Worm (Caenorhabditis elegans) whole organism, young adult: ENCODE data around the gene F21C10.4.

Experiments used
- B0261.1 ChIP-seq: sonication (generic microtip); optimal IDR thresholded peaks from 2 replicates; lab custom pipeline; 2016; ENCODE audit warnings: mild to moderate bottlenecking, missing genetic modification characterization, moderate library complexity, missing compliant biosample characterization
- D2030.7 ChIP-seq: fragments of 200-800 bp; sonication (Bioruptor generic); IDR thresholded peaks from 2 replicates; pipeline ENCODE4 v1.3.6; 2022; ENCODE audit warnings: missing genetic modification reagents, missing genetic modification characterization, missing compliant biosample characterization
- F39B2.1 ChIP-seq: fragments of 200-800 bp; sonication (Bioruptor generic); IDR thresholded peaks from 2 replicates; pipeline ENCODE4 v1.3.6; 2022; ENCODE audit warnings: missing genetic modification reagents, missing genetic modification characterization, missing compliant biosample characterization
- F57A8.1 ChIP-seq: fragments of 200-800 bp; sonication (Bioruptor generic); optimal IDR thresholded peaks from 2 replicates; lab custom pipeline; 2018; ENCODE audit warnings: mild to moderate bottlenecking, missing genetic modification characterization, moderate library complexity, missing compliant biosample characterization
- Y56A3A.18 ChIP-seq: fragments of 200-800 bp; sonication (Bioruptor generic); IDR thresholded peaks from 2 replicates; pipeline ENCODE4 v1.3.6; 2022; ENCODE audit warnings: missing genetic modification reagents, missing genetic modification characterization, missing compliant biosample characterization
- Y95B8A.8 ChIP-seq: fragments of 200-800 bp; sonication (Bioruptor generic); IDR thresholded peaks from 2 replicates; pipeline ENCODE4 v1.3.6; 2022; ENCODE audit warnings: missing genetic modification reagents, missing genetic modification characterization, missing compliant biosample characterization
- ZK185.1 ChIP-seq: sonication (generic microtip); optimal IDR thresholded peaks from 2 replicates; lab custom pipeline; 2016; ENCODE audit warnings: mild to moderate bottlenecking, missing genetic modification characterization, missing compliant biosample characterization; ENCODE audit not compliant: poor library complexity, severe bottlenecking
- akir-1 ChIP-seq: fragments of 200-800 bp; sonication (Bioruptor generic); optimal IDR thresholded peaks from 2 replicates; lab custom pipeline; 2018; ENCODE audit warnings: mild to moderate bottlenecking, missing genetic modification characterization, moderate library complexity, missing compliant biosample characterization
- ama-1 ChIP-seq, 3 experiments: fragments of 150-350 bp in 1 of 3; sonication (generic microtip) in 2 of 3; optimal IDR thresholded peaks; 2 replicates each; lab custom pipeline; 2014 to 2018; ENCODE audit warnings: missing biosample characterization in 2 of 3, missing genetic modification characterization in 2 of 3, missing genetic modification reagents in 2 of 3
- athp-1 ChIP-seq: sonication (generic microtip); optimal IDR thresholded peaks from 2 replicates; lab custom pipeline; 2017; ENCODE audit warnings: mild to moderate bottlenecking, missing genetic modification characterization, missing compliant biosample characterization
- cebp-1 ChIP-seq, 2 experiments: fragments of 200-800 bp in 1 of 2; sonication (Bioruptor generic) in 1 of 2; sonication (generic microtip) in 1 of 2; IDR thresholded peaks in 1 of 2; optimal IDR thresholded peaks in 1 of 2; 2 replicates each; pipeline versions ENCODE4 v1.3.6 to Lab custom; 2017 to 2022; ENCODE audit warnings: missing compliant biosample characterization in 2 of 2, missing genetic modification characterization in 2 of 2, mild to moderate bottlenecking in 1 of 2, missing genetic modification reagents in 1 of 2, moderate library complexity in 1 of 2
- cebp-2 ChIP-seq: fragments of 200-800 bp; sonication (Bioruptor generic); IDR thresholded peaks from 2 replicates; pipeline ENCODE4 v1.3.6; 2022; ENCODE audit warnings: missing genetic modification characterization, missing compliant biosample characterization
- ceh-100 ChIP-seq: fragments of 200-800 bp; sonication (Bioruptor generic); IDR thresholded peaks from 2 replicates; pipeline ENCODE4 v1.3.6; 2022; ENCODE audit warnings: missing genetic modification reagents, missing genetic modification characterization, missing compliant biosample characterization
- ceh-27 ChIP-seq: fragments of 200-800 bp; sonication (Bioruptor generic); optimal IDR thresholded peaks from 2 replicates; lab custom pipeline; 2018; ENCODE audit warnings: mild to moderate bottlenecking, missing genetic modification characterization, moderate library complexity, missing compliant biosample characterization
- ceh-58 ChIP-seq: fragments of 200-800 bp; sonication (Bioruptor generic); IDR thresholded peaks from 2 replicates; pipeline ENCODE4 v1.3.6; 2022; ENCODE audit warnings: missing genetic modification characterization, missing compliant biosample characterization
- ceh-79 ChIP-seq: sonication (generic microtip); optimal IDR thresholded peaks from 2 replicates; lab custom pipeline; 2017; ENCODE audit warnings: mild to moderate bottlenecking, missing genetic modification characterization, missing compliant biosample characterization
- chd-7 ChIP-seq: sonication (generic microtip); optimal IDR thresholded peaks from 2 replicates; lab custom pipeline; 2016; ENCODE audit warnings: mild to moderate bottlenecking, missing genetic modification characterization, moderate library complexity, missing compliant biosample characterization
- efl-1 ChIP-seq: fragments of 150-350 bp; optimal IDR thresholded peaks from 2 replicates; lab custom pipeline; 2014; ENCODE audit warnings: missing biosample characterization, missing genetic modification reagents, missing genetic modification characterization
- egrh-3 ChIP-seq: fragments of 200-800 bp; sonication (Bioruptor generic); IDR thresholded peaks from 2 replicates; pipeline ENCODE4 v1.3.6; 2022; ENCODE audit warnings: missing genetic modification reagents, missing genetic modification characterization, missing compliant biosample characterization
- hmg-1.2 ChIP-seq: fragments of 200-800 bp; sonication (Bioruptor generic); IDR thresholded peaks from 2 replicates; pipeline ENCODE4 v1.3.6; 2022; ENCODE audit warnings: missing genetic modification reagents, missing genetic modification characterization, missing compliant biosample characterization
- let-526 ChIP-seq: fragments of 200-800 bp; sonication (Bioruptor generic); IDR thresholded peaks from 2 replicates; pipeline ENCODE4 v1.3.6; 2022; ENCODE audit warnings: missing genetic modification reagents, missing genetic modification characterization, missing compliant biosample characterization
- lin-40 ChIP-seq: sonication (generic microtip); optimal IDR thresholded peaks from 2 replicates; lab custom pipeline; 2016; ENCODE audit warnings: missing genetic modification characterization, mild to moderate bottlenecking, missing compliant biosample characterization, missing genotype, missing genetic modification reagents
- lsl-1 ChIP-seq: fragments of 200-800 bp; sonication (Bioruptor generic); optimal IDR thresholded peaks from 2 replicates; lab custom pipeline; 2018; ENCODE audit warnings: mild to moderate bottlenecking, missing genetic modification characterization, moderate library complexity, missing compliant biosample characterization
- madf-6 ChIP-seq: fragments of 200-800 bp; sonication (Bioruptor generic); IDR thresholded peaks from 2 replicates; pipeline ENCODE4 v1.3.6; 2022; ENCODE audit warnings: missing genetic modification reagents, missing genetic modification characterization, missing compliant biosample characterization
- nhr-179 ChIP-seq: sonication (generic microtip); optimal IDR thresholded peaks from 2 replicates; lab custom pipeline; 2016; ENCODE audit warnings: mild to moderate bottlenecking, missing genetic modification characterization, missing compliant biosample characterization
- nhr-27 ChIP-seq: fragments of 200-800 bp; sonication (Bioruptor generic); optimal IDR thresholded peaks from 2 replicates; lab custom pipeline; 2018; ENCODE audit warnings: mild to moderate bottlenecking, missing genetic modification characterization, moderate library complexity, missing compliant biosample characterization
- nhr-80 ChIP-seq: sonication (generic microtip); optimal IDR thresholded peaks from 2 replicates; lab custom pipeline; 2016; ENCODE audit warnings: missing genetic modification characterization, missing compliant biosample characterization
- pbrm-1 ChIP-seq: fragments of 200-800 bp; sonication (Bioruptor generic); IDR thresholded peaks from 2 replicates; pipeline ENCODE4 v1.3.6; 2022; ENCODE audit warnings: missing genetic modification reagents, missing genetic modification characterization, missing compliant biosample characterization
- pha-4 ChIP-seq: fragments of 150-350 bp; sonication (generic microtip); optimal IDR thresholded peaks from 2 replicates; lab custom pipeline; 2014; ENCODE audit warnings: missing biosample characterization, missing genetic modification reagents, missing genetic modification characterization
- rpc-1 ChIP-seq, 2 experiments: fragments of 150-350 bp in 1 of 2; sonication (generic microtip) in 1 of 2; optimal IDR thresholded peaks; 2 replicates each; lab custom pipeline; 2014 to 2018; ENCODE audit warnings: missing biosample characterization in 1 of 2, missing genetic modification characterization in 1 of 2, missing genetic modification reagents in 1 of 2, missing genotype in 1 of 2
- sea-2 ChIP-seq: fragments of 200-800 bp; sonication (Bioruptor generic); IDR thresholded peaks from 2 replicates; pipeline ENCODE4 v1.3.6; 2022; ENCODE audit warnings: missing genetic modification characterization, missing compliant biosample characterization
- zim-3 ChIP-seq: sonication (generic microtip); optimal IDR thresholded peaks from 2 replicates; lab custom pipeline; 2017; ENCODE audit warnings: mild to moderate bottlenecking, missing genetic modification characterization, moderate library complexity, missing compliant biosample characterization
- ztf-25 ChIP-seq: fragments of 200-800 bp; sonication (Bioruptor generic); IDR thresholded peaks from 2 replicates; pipeline ENCODE4 v1.3.6; 2022; ENCODE audit warnings: missing genetic modification reagents, missing genetic modification characterization, missing compliant biosample characterization
- ztf-28 ChIP-seq: fragments of 200-800 bp; sonication (Bioruptor generic); IDR thresholded peaks from 2 replicates; pipeline ENCODE4 v1.3.6; 2022; ENCODE audit warnings: missing genetic modification reagents, missing genetic modification characterization, missing compliant biosample characterization

The F21C10.4 gene

DNA sequence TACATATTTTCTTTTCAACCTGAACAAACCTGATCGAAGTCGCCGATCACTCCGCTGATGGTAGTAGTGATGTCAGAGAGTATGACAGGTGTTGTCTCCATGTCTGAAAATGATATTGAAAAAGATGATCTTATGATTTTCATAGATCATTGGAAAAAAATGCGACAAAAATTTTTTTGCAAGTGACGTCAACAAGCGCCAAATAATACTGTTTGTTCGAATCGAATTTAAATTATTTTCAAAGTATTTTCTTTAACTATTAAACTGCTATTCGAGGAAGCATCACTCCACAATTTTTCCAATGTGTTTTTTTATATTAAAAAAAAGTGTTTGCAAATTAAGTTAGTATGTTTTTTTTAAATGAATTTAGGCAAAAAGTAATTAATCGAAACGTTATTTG is 11.2 kb downstream of the F21C10.4 start, which contains the start of gene pitr-2:
pitr-2 (minus strand) TSS at position 101 of the 400 bp plus-strand sequence.
- TF ChIP-seq ceh-100 (no peak), hmg-1.2 (GFP tag; lab: Robert Waterston, UW) (no peak)

DNA sequence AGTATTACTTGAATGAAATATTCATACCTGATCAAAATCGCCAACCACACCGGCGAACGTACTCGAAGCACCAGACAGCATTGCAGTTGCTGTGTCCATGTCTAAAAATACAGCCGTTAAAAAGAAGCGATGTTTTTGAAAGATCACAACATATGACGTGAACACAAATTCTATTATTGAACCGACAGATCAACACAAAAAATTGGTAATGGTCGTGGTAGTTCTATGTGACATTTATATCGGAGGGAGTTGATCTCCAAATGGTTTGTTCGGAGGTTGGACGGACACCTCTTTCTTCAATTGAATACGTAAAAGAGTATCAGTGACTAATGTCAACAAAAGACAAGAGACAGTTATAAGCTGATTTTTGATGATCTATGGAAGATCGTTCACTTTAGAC is 14.9 kb downstream of the F21C10.4 start, which contains the start of gene pitr-3:
pitr-3 (minus strand) TSS at position 101 of the 400 bp plus-strand sequence.
- TF ChIP-seq efl-1 = no peak
- TF ChIP-seq madf-6 = no peak
- TF ChIP-seq D2030.7 (GFP tag; lab: Robert Waterston, UW) = no peak
- no peak for TF ChIP-seq let-526 (GFP tag; lab: Robert Waterston, UW)
- TF ChIP-seq sea-2 (GFP tag; lab: Robert Waterston, UW) = no peak
- no peak for TF ChIP-seq pbrm-1 (GFP tag; lab: Robert Waterston, UW)
- no peak for TF ChIP-seq ZK185.1 (tag; lab: Kevin White, UChicago)

DNA sequence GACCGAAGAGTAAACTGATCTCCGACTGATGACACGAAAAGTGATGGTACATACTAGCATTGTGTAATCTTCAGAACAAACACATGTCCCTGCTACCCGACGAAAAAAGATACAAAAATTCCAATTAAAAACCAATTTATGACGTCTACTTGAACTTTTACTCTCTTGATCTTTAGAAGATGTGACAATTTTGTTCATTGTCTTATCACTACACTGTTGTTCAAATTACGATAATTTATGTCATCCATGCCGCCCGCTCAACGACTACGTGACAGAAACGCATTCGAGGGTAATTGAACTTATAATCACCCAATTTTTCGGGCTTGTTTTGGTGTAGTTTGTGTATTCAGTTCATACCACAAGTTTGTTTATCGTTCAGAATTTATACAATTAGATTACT is 17.5 kb downstream of the F21C10.4 start:
- TF ChIP-seq nhr-27 (tag; lab: Kevin White, UChicago) = no peak
- TF ChIP-seq, all 124 proteins: peak for 0

DNA sequence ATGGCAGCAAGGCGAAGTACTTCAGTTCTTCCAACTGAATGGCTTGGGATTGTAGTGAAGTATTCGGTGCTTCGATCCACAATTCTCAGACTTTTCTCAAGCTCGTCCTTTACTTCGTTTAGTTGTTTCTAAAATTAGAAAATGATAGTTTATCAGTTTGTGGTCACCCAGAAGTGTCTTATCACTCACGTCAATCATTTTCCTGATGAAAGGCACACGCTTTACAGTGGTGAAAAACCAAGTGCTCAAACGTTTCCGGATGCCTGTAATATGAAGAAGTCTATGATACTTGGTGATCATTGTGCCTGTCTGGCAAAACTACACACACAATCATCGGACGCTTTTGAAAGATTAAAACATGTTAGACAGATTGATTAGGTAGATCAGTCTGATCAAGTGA is 19.8 kb downstream of the F21C10.4 start:
- TF ChIP-seq nhr-80 (tag; lab: Kevin White, UChicago) (peak; percentile 70), F57A8.1 (GFP tag; lab: Kevin White, UChicago) (no peak)
- TF ChIP-seq, all 124 proteins: peak for 1

DNA sequence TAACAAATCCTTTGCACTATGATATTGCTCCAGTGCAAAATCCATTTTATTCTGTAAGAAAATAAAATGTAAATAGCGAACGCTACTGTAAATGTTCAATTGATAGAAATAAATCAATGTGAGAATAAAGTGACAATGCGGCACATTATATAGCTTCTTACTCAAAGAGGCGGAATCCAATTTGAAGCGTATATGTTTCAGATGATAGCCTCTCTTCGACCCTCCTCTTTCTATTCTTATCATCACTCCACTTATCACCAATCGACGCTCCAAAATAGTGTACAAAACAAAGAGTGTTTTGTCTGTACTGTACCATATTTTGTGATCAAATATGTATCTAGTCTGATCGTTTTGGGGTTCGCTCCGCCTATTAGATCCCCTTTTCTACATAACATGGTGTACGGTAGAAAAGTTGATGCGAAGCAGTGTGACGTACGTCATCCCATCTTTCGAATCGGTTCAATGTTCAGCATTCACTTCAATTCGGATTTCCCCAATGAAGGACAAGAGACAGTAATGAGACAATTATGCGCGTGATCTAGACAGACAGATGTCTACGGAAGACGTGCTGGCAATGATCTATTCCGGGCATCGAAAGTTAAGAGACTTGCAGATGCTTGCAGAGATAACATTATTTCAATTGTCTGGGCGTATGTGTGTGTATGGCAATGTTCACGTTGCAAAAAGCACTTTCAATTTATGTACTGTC is 20.6 kb downstream of the F21C10.4 start, which contains the start of gene spl-2:
spl-2 (minus strand) TSS at position 51 of the 709 bp plus-strand sequence.
- TF ChIP-seq zim-3 (tag; lab: Kevin White, UChicago) = no peak
- TF ChIP-seq ceh-27 (GFP tag; lab: Kevin White, UChicago) = no peak
- no peak for TF ChIP-seq athp-1 (tag; lab: Kevin White, UChicago)
- TF ChIP-seq egrh-3 (GFP tag; lab: Robert Waterston, UW) = no peak
- TF ChIP-seq hmg-1.2 (GFP tag; lab: Robert Waterston, UW) = peak; percentile 33; the same call in 1 of the 2 replicates

DNA sequence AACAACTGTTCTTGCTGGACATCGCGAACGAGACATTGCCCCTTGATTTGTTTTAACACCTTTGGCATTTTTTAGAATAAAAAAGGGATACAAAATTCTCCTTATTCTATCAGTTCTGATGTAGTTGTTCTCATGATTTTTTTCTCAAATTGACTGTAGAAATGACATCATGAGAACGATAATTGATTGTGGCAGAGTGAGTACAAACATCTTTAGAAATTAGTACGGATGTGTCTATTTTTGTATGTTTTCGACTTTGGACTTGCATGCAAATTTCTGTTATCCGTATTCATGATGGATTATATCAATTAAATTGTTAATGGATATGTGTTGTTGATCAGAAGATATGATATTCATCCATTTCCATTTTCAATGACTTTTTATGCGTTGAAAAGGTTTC is 21.7 kb downstream of the F21C10.4 start:
- TF ChIP-seq ceh-79 (tag; lab: Kevin White, UChicago) = no peak
- TF ChIP-seq ztf-28 (GFP tag; lab: Robert Waterston, UW) = no peak
- no peak for TF ChIP-seq pha-4
- no peak for TF ChIP-seq ama-1 (optimal IDR thresholded peaks at IDR 0.05; lab: Kevin White, UChicago)
- no peak for TF ChIP-seq ama-1 (GFP tag; optimal IDR thresholded peaks at IDR 0.05; lab: Kevin White, UChicago)
- no peak for TF ChIP-seq akir-1 (GFP tag; lab: Kevin White, UChicago)
- no peak for TF ChIP-seq nhr-179 (tag; lab: Kevin White, UChicago)
- TF ChIP-seq lin-40 (tag; lab: Kevin White, UChicago) = no peak
- TF ChIP-seq F39B2.1 = no peak
- TF ChIP-seq chd-7 (tag; lab: Kevin White, UChicago) = no peak
- TF ChIP-seq cebp-1 (GFP tag; IDR thresholded peaks at IDR 0.05; lab: Robert Waterston, UW) = no peak
- TF ChIP-seq cebp-1 (tag; optimal IDR thresholded peaks at IDR 0.05; lab: Kevin White, UChicago) = no peak
- no peak for TF ChIP-seq Y56A3A.18 (GFP tag; lab: Robert Waterston, UW)
- TF ChIP-seq ztf-25 (GFP tag; lab: Robert Waterston, UW) = no peak
- TF ChIP-seq cebp-2 = no peak
- TF ChIP-seq B0261.1 (tag; lab: Kevin White, UChicago) = no peak
- no peak for TF ChIP-seq lsl-1
- no peak for TF ChIP-seq ceh-58 (GFP tag; lab: Robert Waterston, UW)
- TF ChIP-seq Y95B8A.8 (GFP tag; lab: Robert Waterston, UW) = no peak
- no peak for TF ChIP-seq rpc-1 (optimal IDR thresholded peaks at IDR 0.05; lab: Kevin White, UChicago)
- TF ChIP-seq rpc-1 (tag; optimal IDR thresholded peaks at IDR 0.05; lab: Kevin White, UChicago) = no peak
